Worm (Caenorhabditis elegans): ENCODE data around the gene C03B1.6.

DNA sequence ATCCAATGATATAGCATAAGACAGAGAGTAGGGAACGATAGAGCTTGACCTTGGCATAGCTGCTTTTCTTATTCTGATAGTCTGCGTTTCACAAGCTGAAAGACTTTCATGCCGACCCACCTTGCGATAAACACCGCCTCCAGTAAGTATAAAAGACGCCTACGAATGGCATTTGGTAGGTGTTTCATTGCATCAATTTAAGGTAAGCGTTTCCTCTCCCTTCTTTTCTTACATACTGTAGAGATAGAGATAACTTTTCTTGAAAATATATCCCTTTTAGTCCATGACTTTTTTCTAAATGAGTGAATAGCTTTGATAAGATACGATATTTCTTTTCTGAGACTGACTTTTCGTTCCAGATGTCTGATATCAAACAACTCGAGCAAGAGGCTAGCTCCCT, 27.0 kb upstream of the C03B1.6 start, which contains the start of gene col-167:
- TF ChIP-seq unc-39 (tag; optimal IDR thresholded peaks at IDR 0.05) (no peak), nhr-23 (tag; optimal IDR thresholded peaks at IDR 0.05) (no peak), mdl-1 (tag; optimal IDR thresholded peaks at IDR 0.05) (no peak), ZK546.5 (tag; optimal IDR thresholded peaks at IDR 0.05) (no peak), ztf-4 (tag; optimal IDR thresholded peaks at IDR 0.05) (no peak), nhr-77 (tag; optimal IDR thresholded peaks at IDR 0.05) (no peak)
